Worm (Caenorhabditis elegans): ENCODE results near the gene F44A6.4.

Gene F44A6.4

DNA sequence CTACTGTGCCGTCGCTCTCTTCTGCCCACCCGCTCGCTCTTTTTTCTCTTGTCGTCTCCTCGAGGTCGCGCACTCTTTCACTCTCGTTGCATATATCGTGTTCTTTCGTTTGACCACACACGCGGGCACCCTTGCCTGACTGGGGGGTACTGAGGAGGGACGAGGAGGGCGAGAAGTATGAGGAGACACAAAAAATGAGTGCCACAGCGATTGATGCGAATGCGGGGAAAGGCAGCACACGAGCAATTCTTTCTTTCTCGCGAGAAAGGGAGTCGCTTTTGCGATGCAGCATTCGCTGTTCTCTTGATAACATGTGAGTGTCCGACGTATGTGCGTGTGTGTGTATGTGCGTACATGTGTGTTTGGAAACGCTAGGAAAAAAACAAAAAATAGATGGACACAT, 26.8 kb downstream of the F44A6.4 start (continued):
- TF ChIP-seq tlf-1 (GFP tag; optimal IDR thresholded peaks at IDR 0.05) (no peak), let-607 (tag; optimal IDR thresholded peaks at IDR 0.05) (peak in 1 of 2 experiments; percentile 25), lag-1 (GFP tag; IDR thresholded peaks at IDR 0.05) (no peak), ztf-18 (tag; optimal IDR thresholded peaks at IDR 0.05) (peak; percentile 44), attf-6 (GFP tag; IDR thresholded peaks at IDR 0.05) (no peak), aptf-3 (GFP tag; IDR thresholded peaks at IDR 0.05) (no peak), ztf-26 (tag; optimal IDR thresholded peaks at IDR 0.05) (no peak), ceh-40 (GFP tag; IDR thresholded peaks at IDR 0.05) (no peak), unc-130 (GFP tag; optimal IDR thresholded peaks at IDR 0.05) (no peak), atf-7 (tag; optimal IDR thresholded peaks at IDR 0.05) (no peak), F55B11.4 (tag; optimal IDR thresholded peaks at IDR 0.05; ENCODE audit: borderline replicate concordance, insufficient read depth) (no peak)

DNA sequence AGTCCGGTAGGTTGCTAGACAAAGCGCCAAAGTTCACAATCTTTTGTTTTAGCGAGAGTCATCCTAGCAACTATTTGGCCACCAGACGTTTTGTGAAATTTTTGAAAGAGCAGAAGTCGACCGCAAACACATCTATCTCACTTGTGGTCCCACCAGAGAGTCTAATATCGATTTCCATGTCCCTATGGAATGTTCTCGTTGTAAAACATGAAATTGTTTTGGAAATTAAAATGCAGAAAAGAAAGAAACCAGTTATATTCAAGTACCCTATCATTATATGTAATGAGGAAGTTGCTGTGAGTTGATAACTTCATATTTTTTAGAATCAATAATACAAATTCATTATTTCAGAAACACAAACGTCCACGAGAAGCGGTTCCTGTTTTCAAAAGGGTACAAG, 30.6 kb downstream of the F44A6.4 start:
- TF ChIP-seq F23B12.7 (tag; optimal IDR thresholded peaks at IDR 0.05; ENCODE audit: insufficient read depth), result no peak
- no peak for TF ChIP-seq efl-1 (GFP tag; optimal IDR thresholded peaks at IDR 0.05)
- no peak for TF ChIP-seq lag-1 (GFP tag; IDR thresholded peaks at IDR 0.05)
- TF ChIP-seq F39B2.1 (GFP tag; IDR thresholded peaks at IDR 0.05), result no peak
- TF ChIP-seq mes-4 (tag; optimal IDR thresholded peaks at IDR 0.05), result no peak
- TF ChIP-seq ceh-91 (GFP tag; IDR thresholded peaks at IDR 0.05), result no peak
- TF ChIP-seq lin-35 (GFP tag; optimal IDR thresholded peaks at IDR 0.05), result no peak

DNA sequence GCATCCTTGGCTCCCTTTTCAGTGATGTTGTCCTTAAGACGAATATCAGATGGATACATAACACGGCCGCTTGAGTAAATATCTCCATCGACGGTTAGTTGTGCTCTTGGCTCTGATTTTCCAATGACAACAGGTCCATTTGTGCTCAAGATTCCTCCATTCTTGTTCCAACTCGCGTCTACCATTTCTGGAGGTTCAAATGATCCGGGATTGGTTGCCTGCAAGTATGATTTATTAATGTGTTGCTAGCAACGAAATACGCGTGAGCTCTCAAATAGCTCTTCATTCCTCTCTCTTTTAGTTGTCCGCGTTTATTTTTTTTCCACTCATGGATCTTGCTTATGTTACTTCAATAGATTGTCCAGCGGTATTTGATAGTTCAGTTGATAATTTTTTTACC, 31.6 kb downstream of the F44A6.4 start, which contains the start of gene arrd-28:
Gene arrd-28, plus strand, starts transcription at position 301 of the 400 bp plus-strand sequence.
- no peak for TF ChIP-seq Y67H2A.10 (GFP tag; conservative IDR thresholded peaks at IDR 0.05)
- no peak for TF ChIP-seq rpc-1 (optimal IDR thresholded peaks at IDR 0.05)
- TF ChIP-seq rpc-1 (tag; optimal IDR thresholded peaks at IDR 0.05), result no peak
- TF ChIP-seq D2030.7 (GFP tag; IDR thresholded peaks at IDR 0.05), result no peak
- TF ChIP-seq ceh-100 (GFP tag; IDR thresholded peaks at IDR 0.05), result no peak
- no peak for TF ChIP-seq T07F8.4 (tag; optimal IDR thresholded peaks at IDR 0.05)
- TF ChIP-seq nfyb-1 (GFP tag; IDR thresholded peaks at IDR 0.05), result no peak
- no peak for TF ChIP-seq F10E7.11 (tag; optimal IDR thresholded peaks at IDR 0.05)
- no peak for TF ChIP-seq ztf-22 (GFP tag; optimal IDR thresholded peaks at IDR 0.05)
- TF ChIP-seq lir-1 (GFP tag; conservative IDR thresholded peaks at IDR 0.05), result no peak
- no peak for TF ChIP-seq efl-1 (GFP tag; optimal IDR thresholded peaks at IDR 0.05)
- no peak for TF ChIP-seq egrh-3 (GFP tag; IDR thresholded peaks at IDR 0.05)
- TF ChIP-seq C06A6.2 (GFP tag; conservative IDR thresholded peaks at IDR 0.05), result no peak
- TF ChIP-seq nhr-179 (tag; optimal IDR thresholded peaks at IDR 0.05), result no peak
- no peak for TF ChIP-seq ama-1 (optimal IDR thresholded peaks at IDR 0.05)
- no peak for TF ChIP-seq ama-1 (GFP tag; optimal IDR thresholded peaks at IDR 0.05)
- TF ChIP-seq Y95B8A.8 (GFP tag; IDR thresholded peaks at IDR 0.05), result no peak
- no peak for TF ChIP-seq dpff-1 (tag; optimal IDR thresholded peaks at IDR 0.05)
- TF ChIP-seq ets-4 (GFP tag; optimal IDR thresholded peaks at IDR 0.05), result no peak

DNA sequence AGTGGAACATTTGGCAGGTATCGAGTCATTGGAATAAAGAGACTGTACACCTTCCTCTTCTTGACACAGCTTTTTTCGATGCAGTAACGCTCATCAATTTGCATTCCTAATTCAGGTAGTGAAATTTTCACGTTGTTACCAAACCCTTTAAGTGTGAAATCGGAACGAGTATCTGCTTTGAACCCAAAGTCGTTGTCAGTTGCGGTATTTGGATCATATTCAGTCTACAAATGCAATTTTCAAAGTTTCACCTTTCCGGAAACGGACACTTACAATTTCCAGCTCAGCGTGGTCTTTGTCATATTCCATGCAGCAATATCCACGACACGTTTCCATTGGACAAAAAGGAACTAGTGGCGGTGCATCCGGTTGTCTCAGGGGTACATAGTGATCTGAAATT, 32.7 kb downstream of the F44A6.4 start:
- TF ChIP-seq somi-1 (GFP tag; optimal IDR thresholded peaks at IDR 0.05), result no peak
- TF ChIP-seq aptf-2 (GFP tag; conservative IDR thresholded peaks at IDR 0.05), result no peak
- TF ChIP-seq Y53G8AR.9 (GFP tag; conservative IDR thresholded peaks at IDR 0.05), result 0 out of 2 replicates have a peak, but pooled peaks have one; percentile 27
